Fruit fly (Drosophila melanogaster) Kc167 (cell line): ENCODE data around the gene CG42823.

Experiments used
- Myc ChIP-seq: fragments of >200 bp; optimal IDR thresholded peaks from 2 replicates; lab custom pipeline; 2017; ENCODE audit warnings: missing external identifiers
- Sin3A ChIP-seq: fragments of >200 bp; optimal IDR thresholded peaks from 2 replicates; lab custom pipeline; 2018; ENCODE audit warnings: missing external identifiers
- h ChIP-seq: fragments of >200 bp; optimal IDR thresholded peaks from 3 replicates; lab custom pipeline; 2018; ENCODE audit warnings: missing external identifiers
- psq ChIP-seq: fragments of >200 bp; optimal IDR thresholded peaks from 2 replicates; lab custom pipeline; 2017; ENCODE audit warnings: missing external identifiers

DNA sequence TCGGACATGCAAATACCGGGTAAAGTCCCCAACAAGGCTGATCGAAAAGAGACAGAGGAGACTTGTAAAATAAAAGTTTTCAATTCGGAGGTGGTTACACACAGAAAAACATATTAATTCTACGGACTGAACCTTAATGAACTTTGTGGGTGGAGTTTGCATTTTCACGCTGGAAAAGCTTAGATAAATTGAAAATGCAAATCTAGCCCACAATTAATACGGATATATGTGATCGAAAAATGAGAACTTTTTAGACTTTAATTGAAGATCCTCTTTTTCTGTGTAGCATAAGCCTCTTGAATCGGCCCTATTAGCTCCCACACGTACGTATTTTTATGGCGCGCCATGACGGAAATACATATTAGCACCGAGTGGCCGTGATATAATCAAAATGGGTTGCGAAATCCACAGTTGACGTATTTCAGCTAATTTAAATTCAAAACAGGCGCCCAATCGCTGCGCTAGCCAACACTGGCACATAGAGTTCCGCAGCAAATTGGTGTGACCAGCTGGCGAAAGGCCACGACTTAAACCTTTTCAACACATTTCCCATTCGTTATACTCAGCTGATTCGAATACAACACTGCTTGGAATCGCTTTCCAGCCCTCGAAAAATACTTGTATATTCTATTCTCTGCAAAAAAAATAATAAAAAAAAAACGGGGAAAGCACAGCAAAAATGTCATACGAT, 19.4 kb downstream of the CG42823 start:
- TF ChIP-seq Sin3A (no peak), psq (lab: Kevin White, UChicago) (no peak), h (lab: Kevin White, UChicago) (no peak), Myc (lab: Kevin White, UChicago) (no peak)
